Fruit fly (Drosophila melanogaster) whole organism: ENCODE results near the gene TFAM.

ENCODE experiments used
- CG8478 ChIP-seq: fragments of >200 bp; optimal IDR thresholded peaks from 2 replicates; lab custom pipeline; 2018; ENCODE audit warnings: inconsistent platforms
- Dll ChIP-seq: fragments of >200 bp; optimal IDR thresholded peaks from 2 replicates; lab custom pipeline; 2017
- EcR ChIP-seq, 2 experiments: fragments of >200 bp; optimal IDR thresholded peaks; 2 replicates each; lab custom pipeline; 2017; ENCODE audit warnings: missing biosample characterization in 2 of 2, missing genetic modification characterization in 2 of 2, missing genetic modification reagents in 2 of 2
- pan ChIP-seq: fragments of >200 bp; optimal IDR thresholded peaks from 2 replicates; lab custom pipeline; 2017
- psq ChIP-seq: fragments of >200 bp; optimal IDR thresholded peaks from 2 replicates; lab custom pipeline; 2017
- usp ChIP-seq: fragments of >200 bp; optimal IDR thresholded peaks from 2 replicates; lab custom pipeline; 2017; ENCODE audit warnings: missing biosample characterization, missing genetic modification characterization, mixed read lengths

Gene TFAM

dm6 chr3R:20549855-20550603 is 26.8 kb downstream of the TFAM start:
- TF ChIP-seq Dll (no peak), CG8478 (lab: Kevin White, UChicago) (no peak)

- TF ChIP-seq CG8478 (lab: Kevin White, UChicago) (no peak), EcR (GFP tag; optimal IDR thresholded peaks at IDR 0.05; lab: Kevin White, UChicago) (no peak), usp (GFP tag; lab: Kevin White, UChicago) (no peak), pan (lab: Kevin White, UChicago) (no peak), Dll (no peak), psq (lab: Kevin White, UChicago) (no peak)
These were observed 27.6 kb downstream of the TFAM start for dm6 chr3R:20549017-20549854.

dm6 chr3R:20548255-20548654 is 28.6 kb downstream of the TFAM start:
- TF ChIP-seq EcR (GFP tag; optimal IDR thresholded peaks at IDR 0.05; lab: Kevin White, UChicago) (no peak), CG8478 (lab: Kevin White, UChicago) (no peak), pan (lab: Kevin White, UChicago) (no peak), psq (lab: Kevin White, UChicago) (no peak), Dll (no peak), usp (GFP tag; lab: Kevin White, UChicago) (no peak)

- TF ChIP-seq pan (lab: Kevin White, UChicago) (no peak), CG8478 (lab: Kevin White, UChicago) (no peak), EcR (GFP tag; optimal IDR thresholded peaks at IDR 0.05; lab: Kevin White, UChicago) (no peak)
These were observed 29.1 kb downstream of the TFAM start for dm6 chr3R:20547758-20548157.

- TF ChIP-seq psq (lab: Kevin White, UChicago) (no peak), EcR (GFP tag; optimal IDR thresholded peaks at IDR 0.05; lab: Kevin White, UChicago) (no peak), usp (GFP tag; lab: Kevin White, UChicago) (no peak), pan (lab: Kevin White, UChicago) (no peak), CG8478 (lab: Kevin White, UChicago) (no peak), Dll (no peak)
These were observed 29.9 kb downstream of the TFAM start for dm6 chr3R:20546662-20547620.

- no peak for TF ChIP-seq Dll
- TF ChIP-seq psq (lab: Kevin White, UChicago) = no peak
- no peak for TF ChIP-seq CG8478 (lab: Kevin White, UChicago)
- no peak for TF ChIP-seq pan (lab: Kevin White, UChicago)
- TF ChIP-seq usp (GFP tag; lab: Kevin White, UChicago) = no peak
- no peak for TF ChIP-seq EcR (GFP tag; optimal IDR thresholded peaks at IDR 0.05; lab: Kevin White, UChicago)
These were observed 31.1 kb downstream of the TFAM start for dm6 chr3R:20545678-20546077.

- TF ChIP-seq Dll (no peak), usp (GFP tag; lab: Kevin White, UChicago) (no peak), CG8478 (lab: Kevin White, UChicago) (no peak), pan (lab: Kevin White, UChicago) (no peak), psq (lab: Kevin White, UChicago) (no peak), EcR (GFP tag; optimal IDR thresholded peaks at IDR 0.05; lab: Kevin White, UChicago) (no peak)
These were observed 31.9 kb downstream of the TFAM start for dm6 chr3R:20544952-20545351.

- TF ChIP-seq psq (lab: Kevin White, UChicago) (no peak), usp (GFP tag; lab: Kevin White, UChicago) (no peak), Dll (no peak), CG8478 (lab: Kevin White, UChicago) (no peak), EcR (GFP tag; optimal IDR thresholded peaks at IDR 0.05; lab: Kevin White, UChicago) (no peak), pan (lab: Kevin White, UChicago) (no peak)
These were observed 33.1 kb downstream of the TFAM start for dm6 chr3R:20543719-20544118.

- TF ChIP-seq EcR (GFP tag; optimal IDR thresholded peaks at IDR 0.05; lab: Kevin White, UChicago) = no peak
- TF ChIP-seq usp (GFP tag; lab: Kevin White, UChicago) = no peak
- no peak for TF ChIP-seq pan (lab: Kevin White, UChicago)
- TF ChIP-seq CG8478 (lab: Kevin White, UChicago) = no peak
- TF ChIP-seq Dll = no peak
- TF ChIP-seq psq (lab: Kevin White, UChicago) = no peak
These were observed 33.6 kb downstream of the TFAM start for dm6 chr3R:20543220-20543619.

dm6 chr3R:20542283-20543144 is 34.3 kb downstream of the TFAM start:
- TF ChIP-seq psq (lab: Kevin White, UChicago) (no peak), Dll (no peak), pan (lab: Kevin White, UChicago) (no peak), EcR (GFP tag; optimal IDR thresholded peaks at IDR 0.05; lab: Kevin White, UChicago) (no peak), CG8478 (lab: Kevin White, UChicago) (no peak), usp (GFP tag; lab: Kevin White, UChicago) (no peak)
